Fruit fly (Drosophila melanogaster) whole organism, prepupa: ENCODE results near the gene Lipt2.

Experiments used
- Blimp-1 ChIP-seq: fragments of 200-800 bp; sonication (Bioruptor generic); optimal IDR thresholded peaks from 3 replicates; lab custom pipeline; 2017; ENCODE audit warnings: missing biosample characterization, missing genetic modification characterization, mild to moderate bottlenecking, moderate library complexity, missing genetic modification reagents
- CG10631 ChIP-seq: fragments of 200-800 bp; sonication (Bioruptor generic); optimal IDR thresholded peaks from 2 replicates; lab custom pipeline; 2016; ENCODE audit warnings: missing biosample characterization, missing genetic modification characterization
- CG10669 ChIP-seq: fragments of 200-800 bp; sonication (Bioruptor generic); optimal IDR thresholded peaks from 3 replicates; lab custom pipeline; 2018; ENCODE audit warnings: missing biosample characterization, mild to moderate bottlenecking, missing genetic modification characterization, moderate library complexity
- CG11902 ChIP-seq: fragments of 200-800 bp; sonication (Bioruptor generic); optimal IDR thresholded peaks from 3 replicates; lab custom pipeline; 2016; ENCODE audit warnings: missing biosample characterization, missing genetic modification characterization
- CG15336 ChIP-seq: fragments of 200-800 bp; sonication (Bioruptor generic); IDR thresholded peaks from 2 replicates; pipeline ENCODE4 v1.3.6; 2022; ENCODE audit warnings: missing biosample characterization, missing genetic modification characterization
- CG31627 ChIP-seq: fragments of 200-800 bp; sonication (Bioruptor generic); optimal IDR thresholded peaks from 3 replicates; lab custom pipeline; 2016; ENCODE audit warnings: missing biosample characterization, missing genetic modification characterization
- CG32006 ChIP-seq: fragments of 200-800 bp; sonication (Bioruptor generic); optimal IDR thresholded peaks from 3 replicates; lab custom pipeline; 2017; ENCODE audit warnings: missing biosample characterization, mild to moderate bottlenecking, missing genetic modification characterization
- CG3919 ChIP-seq: fragments of 200-800 bp; sonication (Bioruptor generic); optimal IDR thresholded peaks from 3 replicates; lab custom pipeline; 2016; ENCODE audit warnings: missing biosample characterization, missing genetic modification characterization
- CG4318 ChIP-seq: fragments of 200-800 bp; sonication (Bioruptor generic); optimal IDR thresholded peaks from 3 replicates; lab custom pipeline; 2017; ENCODE audit warnings: missing biosample characterization, mild to moderate bottlenecking, missing genetic modification characterization
- CG6163 ChIP-seq: fragments of 200-800 bp; sonication (Bioruptor generic); IDR thresholded peaks from 3 replicates; pipeline ENCODE4 v1.3.6; 2022; ENCODE audit warnings: missing biosample characterization, missing genetic modification characterization
- CG6276 ChIP-seq: fragments of 200-800 bp; sonication (Bioruptor generic); optimal IDR thresholded peaks from 2 replicates; lab custom pipeline; 2017; ENCODE audit warnings: missing biosample characterization, mild to moderate bottlenecking, missing genetic modification characterization
- CG6854 ChIP-seq: fragments of 200-800 bp; sonication (Bioruptor generic); optimal IDR thresholded peaks from 2 replicates; lab custom pipeline; 2017; ENCODE audit warnings: missing biosample characterization, mild to moderate bottlenecking, missing genetic modification characterization
- CG8119 ChIP-seq: fragments of 200-800 bp; sonication (Bioruptor generic); IDR thresholded peaks from 3 replicates; pipeline ENCODE4 v1.3.6; 2022; ENCODE audit warnings: missing biosample characterization, missing genetic modification characterization
- CG8319 ChIP-seq: fragments of 200-800 bp; sonication (Bioruptor generic); optimal IDR thresholded peaks from 3 replicates; lab custom pipeline; 2016; ENCODE audit warnings: missing biosample characterization, missing genetic modification characterization
- CG9139 ChIP-seq: fragments of 200-800 bp; sonication (Bioruptor generic); optimal IDR thresholded peaks from 3 replicates; lab custom pipeline; 2017; ENCODE audit warnings: missing biosample characterization, mild to moderate bottlenecking, missing genetic modification characterization
- Eip75B ChIP-seq: fragments of 200-800 bp; sonication (Bioruptor generic); optimal IDR thresholded peaks from 3 replicates; lab custom pipeline; 2016; ENCODE audit warnings: missing biosample characterization, missing genetic modification characterization
- Eip78C ChIP-seq: fragments of 200-800 bp; sonication (Bioruptor generic); peaks from one replicate; lab custom pipeline; 2016; ENCODE audit warnings: missing biosample characterization, missing genetic modification characterization
- Eip93F ChIP-seq: fragments of 200-800 bp; sonication (Bioruptor generic); optimal IDR thresholded peaks from 2 replicates; lab custom pipeline; 2016; ENCODE audit warnings: missing biosample characterization, mild to moderate bottlenecking, missing genetic modification characterization
- Ets96B ChIP-seq: fragments of 200-800 bp; optimal IDR thresholded peaks from 2 replicates; lab custom pipeline; 2019; ENCODE audit warnings: missing biosample characterization, mild to moderate bottlenecking, missing genetic modification characterization, moderate library complexity
- Gug ChIP-seq: fragments of 200-800 bp; sonication (Bioruptor generic); IDR thresholded peaks from 2 replicates; pipeline ENCODE4 v1.3.6; 2022; ENCODE audit warnings: missing biosample characterization, missing genetic modification characterization
- Hr4 ChIP-seq: fragments of 200-800 bp; sonication (Bioruptor generic); optimal IDR thresholded peaks from 3 replicates; lab custom pipeline; 2016; ENCODE audit warnings: missing biosample characterization, missing genetic modification characterization
- Met ChIP-seq: fragments of 200-800 bp; sonication (Bioruptor generic); optimal IDR thresholded peaks from 3 replicates; lab custom pipeline; 2016; ENCODE audit warnings: missing biosample characterization, missing genetic modification characterization
- OdsH ChIP-seq: fragments of 200-800 bp; sonication (Bioruptor generic); optimal IDR thresholded peaks from 3 replicates; lab custom pipeline; 2016; ENCODE audit warnings: missing biosample characterization, missing genetic modification characterization
- Sox102F ChIP-seq: fragments of 200-800 bp; sonication (Bioruptor generic); optimal IDR thresholded peaks from 2 replicates; lab custom pipeline; 2016; ENCODE audit warnings: missing biosample characterization, mild to moderate bottlenecking, missing genetic modification characterization
- Sox14 ChIP-seq: fragments of 200-800 bp; sonication (Bioruptor generic); optimal IDR thresholded peaks from 3 replicates; lab custom pipeline; 2016; ENCODE audit warnings: missing biosample characterization, missing genetic modification characterization
- achi ChIP-seq: fragments of 200-800 bp; sonication (Bioruptor generic); optimal IDR thresholded peaks from 3 replicates; lab custom pipeline; 2016; ENCODE audit warnings: missing biosample characterization, missing genetic modification characterization
- dac ChIP-seq: fragments of 200-800 bp; sonication (Bioruptor generic); optimal IDR thresholded peaks from 2 replicates; lab custom pipeline; 2017; ENCODE audit warnings: missing biosample characterization, mild to moderate bottlenecking, missing genetic modification characterization
- eg ChIP-seq: fragments of 200-800 bp; sonication (Bioruptor generic); IDR thresholded peaks from 3 replicates; pipeline ENCODE4 v1.3.6; 2022; ENCODE audit warnings: missing biosample characterization, missing genetic modification characterization
- esn ChIP-seq: fragments of 200-800 bp; sonication (Bioruptor generic); optimal IDR thresholded peaks from 2 replicates; lab custom pipeline; 2016; ENCODE audit warnings: missing biosample characterization, mild to moderate bottlenecking, missing genetic modification characterization, moderate library complexity
- fd85E ChIP-seq: fragments of 200-800 bp; sonication (Bioruptor generic); optimal IDR thresholded peaks from 3 replicates; lab custom pipeline; 2016; ENCODE audit warnings: missing biosample characterization, missing genetic modification characterization
- fkh ChIP-seq: fragments of 200-800 bp; sonication (Bioruptor generic); optimal IDR thresholded peaks from 3 replicates; lab custom pipeline; 2017; ENCODE audit warnings: missing biosample characterization, mild to moderate bottlenecking, missing genetic modification characterization, moderate library complexity
- net ChIP-seq: fragments of 200-800 bp; sonication (Bioruptor generic); optimal IDR thresholded peaks from 3 replicates; lab custom pipeline; 2016; ENCODE audit warnings: missing biosample characterization, missing genetic modification characterization
- pdm3 ChIP-seq: fragments of 200-800 bp; sonication (Bioruptor generic); optimal IDR thresholded peaks from 3 replicates; lab custom pipeline; 2016; ENCODE audit warnings: missing biosample characterization, missing genetic modification characterization
- salr ChIP-seq, 2 experiments: fragments of 200-800 bp; sonication (Bioruptor generic); optimal IDR thresholded peaks; 3 replicates each; lab custom pipeline; 2016 to 2018; ENCODE audit warnings: missing biosample characterization in 2 of 2, missing genetic modification characterization in 2 of 2, mild to moderate bottlenecking in 1 of 2
- spab ChIP-seq: fragments of 200-800 bp; sonication (Bioruptor generic); optimal IDR thresholded peaks from 2 replicates; lab custom pipeline; 2017; ENCODE audit warnings: missing biosample characterization, mild to moderate bottlenecking, missing genetic modification characterization, missing genetic modification reagents
- ss ChIP-seq, 2 experiments: fragments of 200-800 bp; sonication (Bioruptor generic); optimal IDR thresholded peaks; 2 replicates in 1 of 2; 3 replicates in 1 of 2; lab custom pipeline; 2017 to 2018; ENCODE audit warnings: mild to moderate bottlenecking in 2 of 2, missing biosample characterization in 2 of 2, missing genetic modification characterization in 2 of 2, moderate library complexity in 1 of 2
- vri ChIP-seq: fragments of 200-800 bp; sonication (Bioruptor generic); optimal IDR thresholded peaks from 3 replicates; lab custom pipeline; 2016; ENCODE audit warnings: missing biosample characterization, mild to moderate bottlenecking, missing genetic modification characterization

The Lipt2 gene

dm6 chr3R:4394654-4395581 lies 42.2 kb downstream of the Lipt2 start (continued):
- TF ChIP-seq Blimp-1 (GFP tag; lab: Kevin White, UChicago) (peak; percentile 61), OdsH (GFP tag; lab: Kevin White, UChicago) (peak; percentile 95), CG9139 (GFP tag; lab: Kevin White, UChicago) (peak; percentile 52), pdm3 (GFP tag; lab: Kevin White, UChicago) (peak; percentile 96), CG31627 (GFP tag; lab: Kevin White, UChicago) (peak; percentile 95), Sox102F (GFP tag; lab: Kevin White, UChicago) (peak; percentile 96), CG11902 (GFP tag; lab: Kevin White, UChicago) (peak; percentile 91), Gug (GFP tag; lab: Robert Waterston, UW) (peak; percentile 93), fkh (GFP tag; lab: Kevin White, UChicago) (peak; percentile 89), Ets96B (tag; lab: Kevin White, UChicago) (peak; percentile 87), net (GFP tag; lab: Kevin White, UChicago) (peak; percentile 94), Eip93F (GFP tag; lab: Kevin White, UChicago) (peak; percentile 93), CG10669 (GFP tag; lab: Kevin White, UChicago) (peak; percentile 86), CG10631 (peak; percentile 85), Eip78C (peak; percentile 99), Eip75B (peak; percentile 92), CG3919 (peak; percentile 96), spab (GFP tag; lab: Kevin White, UChicago) (peak; percentile 76), salr (GFP tag; optimal IDR thresholded peaks at IDR 0.05; lab: Kevin White, UChicago) (peak; percentile 86 to 89), CG4318 (GFP tag; lab: Kevin White, UChicago) (peak; percentile 93), CG32006 (GFP tag; lab: Kevin White, UChicago) (peak; percentile 97), CG6854 (GFP tag; lab: Kevin White, UChicago) (peak; percentile 88), CG8119 (GFP tag; lab: Robert Waterston, UW) (peak; percentile 97), Hr4 (GFP tag; lab: Kevin White, UChicago) (peak; percentile 97), dac (GFP tag; lab: Kevin White, UChicago) (peak; percentile 95), Sox14 (GFP tag; lab: Kevin White, UChicago) (peak; percentile 97), CG6276 (peak; percentile 95), fd85E (GFP tag; lab: Kevin White, UChicago) (peak; percentile 83)

dm6 chr3R:4394117-4394516 lies 43.0 kb downstream of the Lipt2 start, which contains the start of gene CG34112:
Gene CG34112, minus strand, starts transcription at chr3R:4394259.
- TF ChIP-seq vri (peak; percentile 71), CG8119 (GFP tag; lab: Robert Waterston, UW) (peak; percentile 39; the same call in 1 of the 3 replicates), ss (GFP tag; optimal IDR thresholded peaks at IDR 0.05; lab: Kevin White, UChicago) (no peak), achi (GFP tag; lab: Kevin White, UChicago) (peak; percentile 6), eg (peak; percentile 31; the same call in 1 of the 3 replicates), CG6163 (GFP tag; lab: Robert Waterston, UW) (0 out of 3 replicates have a peak, but pooled peaks have one; percentile 15), CG15336 (peak; percentile 38; the same call in 1 of the 2 replicates), pdm3 (GFP tag; lab: Kevin White, UChicago) (no peak), CG6854 (GFP tag; lab: Kevin White, UChicago) (peak; percentile 47)

dm6 chr3R:4390133-4390532 lies 47.0 kb downstream of the Lipt2 start, which contains the start of gene CG14646:
Gene CG14646, plus strand, starts transcription at chr3R:4390366.
- TF ChIP-seq CG8319 = no peak
- peak; percentile 17 for TF ChIP-seq esn (GFP tag; lab: Kevin White, UChicago)
- 0 out of 3 replicates have a peak, but pooled peaks have one; percentile 22 for TF ChIP-seq CG8119 (GFP tag; lab: Robert Waterston, UW)
- peak; percentile 37 for TF ChIP-seq Eip78C
- TF ChIP-seq CG6854 (GFP tag; lab: Kevin White, UChicago) = peak; percentile 12
- TF ChIP-seq Met (GFP tag; lab: Kevin White, UChicago) = no peak
- TF ChIP-seq pdm3 (GFP tag; lab: Kevin White, UChicago) = no peak
